Worm (Caenorhabditis elegans): ENCODE data around the gene rps-29.

rps-29 gene

ce11 chrIII:835713-836278 lies 41.7 kb downstream of the rps-29 start (continued):
- TF ChIP-seq ceh-19 (GFP tag; optimal IDR thresholded peaks at IDR 0.05) (peak; percentile 32), rnt-1 (tag; optimal IDR thresholded peaks at IDR 0.05) (no peak), ceh-14 (tag; optimal IDR thresholded peaks at IDR 0.05) (no peak), unc-3 (GFP tag; conservative IDR thresholded peaks at IDR 0.05) (peak; percentile 26; the same call in 1 of the 2 replicates), unc-3 (tag; optimal IDR thresholded peaks at IDR 0.05) (no peak), sdc-2 (tag; optimal IDR thresholded peaks at IDR 0.05) (no peak), ceh-24 (tag; optimal IDR thresholded peaks at IDR 0.05) (peak; percentile 30), ttx-3 (tag; optimal IDR thresholded peaks at IDR 0.05) (no peak), lin-11 (tag; optimal IDR thresholded peaks at IDR 0.05) (peak; percentile 57), C08G9.2 (tag; optimal IDR thresholded peaks at IDR 0.05) (peak; percentile 34), Y22D7AL.16 (tag; optimal IDR thresholded peaks at IDR 0.05) (peak; percentile 50), elt-4 (tag; optimal IDR thresholded peaks at IDR 0.05) (no peak), tbx-2 (tag; optimal IDR thresholded peaks at IDR 0.05) (no peak), fax-1 (tag; optimal IDR thresholded peaks at IDR 0.05) (no peak), pag-3 (tag; optimal IDR thresholded peaks at IDR 0.05; ENCODE audit: borderline replicate concordance) (no peak), nhr-232 (tag; optimal IDR thresholded peaks at IDR 0.05) (no peak), ceh-34 (tag; optimal IDR thresholded peaks at IDR 0.05) (no peak), F13H6.1 (tag; optimal IDR thresholded peaks at IDR 0.05) (peak; percentile 13), pros-1 (tag; optimal IDR thresholded peaks at IDR 0.05) (no peak)

ce11 chrIII:839491-839890 lies 45.4 kb downstream of the rps-29 start, which contains the start of gene dos-3:
Gene dos-3 (minus strand): TSS chrIII:839591.
- no peak for TF ChIP-seq ceh-45 (GFP tag; IDR thresholded peaks at IDR 0.05)
- TF ChIP-seq rnt-1 (tag; optimal IDR thresholded peaks at IDR 0.05), result no peak
- TF ChIP-seq ceh-14 (tag; optimal IDR thresholded peaks at IDR 0.05), result no peak
- no peak for TF ChIP-seq ceh-9 (tag; optimal IDR thresholded peaks at IDR 0.05)
- no peak for TF ChIP-seq C38D4.7 (GFP tag; optimal IDR thresholded peaks at IDR 0.05)
- no peak for TF ChIP-seq eyg-1 (tag; optimal IDR thresholded peaks at IDR 0.05)
- no peak for TF ChIP-seq elt-2 (tag; optimal IDR thresholded peaks at IDR 0.05)
- no peak for TF ChIP-seq madf-2 (tag; optimal IDR thresholded peaks at IDR 0.05)
- no peak for TF ChIP-seq tbx-7 (tag; optimal IDR thresholded peaks at IDR 0.05)
- no peak for TF ChIP-seq ahr-1 (tag; optimal IDR thresholded peaks at IDR 0.05)
- no peak for TF ChIP-seq sox-4 (tag; optimal IDR thresholded peaks at IDR 0.05)
- no peak for TF ChIP-seq nhr-232 (tag; optimal IDR thresholded peaks at IDR 0.05)
- no peak for TF ChIP-seq hlh-8 (tag; optimal IDR thresholded peaks at IDR 0.05)
- TF ChIP-seq pat-9 (tag; optimal IDR thresholded peaks at IDR 0.05), result no peak
- no peak for TF ChIP-seq ama-1 (optimal IDR thresholded peaks at IDR 0.05)
- TF ChIP-seq hlh-15 (tag; optimal IDR thresholded peaks at IDR 0.05), result no peak
- no peak for TF ChIP-seq F13H6.1 (tag; optimal IDR thresholded peaks at IDR 0.05)

ce11 chrIII:841177-841576 lies 47.1 kb downstream of the rps-29 start, which contains the start of gene K02F3.9:
Gene K02F3.9 (minus strand): TSS chrIII:841366.
- no peak for TF ChIP-seq rnt-1 (tag; optimal IDR thresholded peaks at IDR 0.05)
- no peak for TF ChIP-seq C38D4.7 (GFP tag; optimal IDR thresholded peaks at IDR 0.05)
- TF ChIP-seq ceh-48 (tag; optimal IDR thresholded peaks at IDR 0.05), result no peak

ce11 chrIII:842630-843029 lies 48.5 kb downstream of the rps-29 start, which contains the start of gene far-8:
Gene far-8 (plus strand): TSS chrIII:842930.
- TF ChIP-seq C08G9.2 (tag; optimal IDR thresholded peaks at IDR 0.05) (no peak), unc-42 (tag; optimal IDR thresholded peaks at IDR 0.05) (no peak), pros-1 (tag; optimal IDR thresholded peaks at IDR 0.05) (no peak), gmeb-2 (tag; optimal IDR thresholded peaks at IDR 0.05) (no peak), npax-4 (tag; optimal IDR thresholded peaks at IDR 0.05) (no peak), dmd-4 (tag; optimal IDR thresholded peaks at IDR 0.05; ENCODE audit: borderline replicate concordance) (no peak), hlh-6 (tag; optimal IDR thresholded peaks at IDR 0.05) (no peak), ceh-45 (GFP tag; IDR thresholded peaks at IDR 0.05) (no peak), elt-2 (tag; optimal IDR thresholded peaks at IDR 0.05) (no peak), T23F11.4 (GFP tag; optimal IDR thresholded peaks at IDR 0.05) (no peak), F13H6.1 (tag; optimal IDR thresholded peaks at IDR 0.05) (no peak), Y22D7AL.16 (tag; optimal IDR thresholded peaks at IDR 0.05) (no peak), sox-4 (tag; optimal IDR thresholded peaks at IDR 0.05) (no peak), ttx-3 (tag; optimal IDR thresholded peaks at IDR 0.05) (no peak), ceh-2 (tag; optimal IDR thresholded peaks at IDR 0.05) (no peak)

All from whole organism, late embryonic.